Fruit fly (Drosophila melanogaster) whole organism, embryonic: ENCODE measurements around the gene CG14362.
A peak's percentile ranks its signal among the peaks of the same experiment; 100 is the strongest.

Experiments
- Abd-B ChIP-seq: fragments of 200-800 bp; sonication (Bioruptor generic); optimal IDR thresholded peaks from 2 replicates; lab custom pipeline; 2018; ENCODE audit warnings: missing biosample characterization, mild to moderate bottlenecking, missing genetic modification characterization, moderate library complexity
- BtbVII ChIP-seq: fragments of 200-800 bp; sonication (Bioruptor generic); optimal IDR thresholded peaks from 3 replicates; lab custom pipeline; 2017; ENCODE audit warnings: missing biosample characterization, mild to moderate bottlenecking, missing genetic modification characterization
- CG10209 ChIP-seq: fragments of 200-800 bp; sonication (Bioruptor generic); optimal IDR thresholded peaks from 3 replicates; lab custom pipeline; 2017; ENCODE audit warnings: missing biosample characterization, mild to moderate bottlenecking, missing genetic modification characterization, missing genetic modification reagents
- CG10321 ChIP-seq: fragments of 200-800 bp; sonication (Bioruptor generic); IDR thresholded peaks from 2 replicates; pipeline ENCODE4 v1.3.6; 2022; ENCODE audit warnings: missing biosample characterization, missing genetic modification characterization
- CG10979 ChIP-seq: fragments of 200-800 bp; sonication (Bioruptor generic); optimal IDR thresholded peaks from 2 replicates; lab custom pipeline; 2018; ENCODE audit warnings: missing biosample characterization, mild to moderate bottlenecking, missing genetic modification characterization, moderate library complexity
- CG12219 ChIP-seq: fragments of 200-800 bp; sonication (Bioruptor generic); optimal IDR thresholded peaks from 3 replicates; lab custom pipeline; 2018; ENCODE audit warnings: missing biosample characterization, mild to moderate bottlenecking, missing genetic modification characterization
- CG13894 ChIP-seq: fragments of 200-800 bp; sonication (Bioruptor generic); optimal IDR thresholded peaks from 3 replicates; lab custom pipeline; 2018; ENCODE audit warnings: missing biosample characterization, mild to moderate bottlenecking, missing genetic modification characterization, moderate library complexity
- CG14441 ChIP-seq: fragments of 200-800 bp; sonication (Bioruptor generic); IDR thresholded peaks from 2 replicates; pipeline ENCODE4 v1.3.6; 2022; ENCODE audit warnings: missing biosample characterization, missing genetic modification characterization
- CG14667 ChIP-seq: fragments of 200-800 bp; sonication (Bioruptor generic); IDR thresholded peaks from 2 replicates; pipeline ENCODE4 v1.3.6; 2022; ENCODE audit warnings: missing biosample characterization, missing genetic modification characterization
- CG1603 ChIP-seq: fragments of 200-800 bp; sonication (Bioruptor generic); optimal IDR thresholded peaks from 2 replicates; lab custom pipeline; 2019; ENCODE audit warnings: missing biosample characterization, mild to moderate bottlenecking, missing genetic modification characterization, moderate library complexity
- CG17328 ChIP-seq: fragments of 200-800 bp; sonication (Bioruptor generic); IDR thresholded peaks from 2 replicates; pipeline ENCODE4 v1.3.6; 2022; ENCODE audit warnings: missing biosample characterization, missing genetic modification characterization
- CG18599 ChIP-seq: fragments of 200-800 bp; sonication (Bioruptor generic); optimal IDR thresholded peaks from 3 replicates; lab custom pipeline; 2017; ENCODE audit warnings: missing biosample characterization, missing genetic modification characterization, mild to moderate bottlenecking, moderate library complexity, missing genetic modification reagents
- CG2875 ChIP-seq: fragments of 200-800 bp; sonication (Bioruptor generic); optimal IDR thresholded peaks from 2 replicates; lab custom pipeline; 2017; ENCODE audit warnings: missing biosample characterization, mild to moderate bottlenecking, missing genetic modification characterization, missing genetic modification reagents
- CG30020 ChIP-seq: fragments of 200-800 bp; optimal IDR thresholded peaks from 2 replicates; lab custom pipeline; 2019; ENCODE audit warnings: missing biosample characterization, mild to moderate bottlenecking, missing genetic modification characterization, moderate library complexity
- CG43689 ChIP-seq: fragments of 200-800 bp; sonication (Bioruptor generic); IDR thresholded peaks from 2 replicates; pipeline ENCODE4 v1.3.6; 2022; ENCODE audit warnings: missing biosample characterization, missing genetic modification characterization
- CG6254 ChIP-seq: fragments of 200-800 bp; sonication (Bioruptor generic); optimal IDR thresholded peaks from 3 replicates; lab custom pipeline; 2017; ENCODE audit warnings: mild to moderate bottlenecking, missing biosample characterization, missing genetic modification reagents, missing genetic modification characterization
- CG7372 ChIP-seq: fragments of 200-800 bp; sonication (Bioruptor generic); IDR thresholded peaks from 2 replicates; pipeline ENCODE4 v1.3.6; 2022; ENCODE audit warnings: missing biosample characterization, missing genetic modification characterization
- CG9727 ChIP-seq: fragments of 200-800 bp; sonication (Bioruptor generic); optimal IDR thresholded peaks from 3 replicates; lab custom pipeline; 2017; ENCODE audit warnings: missing biosample characterization, mild to moderate bottlenecking, missing genetic modification characterization
- Dbx ChIP-seq: fragments of 200-800 bp; sonication (Bioruptor generic); IDR thresholded peaks from 3 replicates; pipeline ENCODE4 v1.3.6; 2022; ENCODE audit warnings: missing biosample characterization, missing genetic modification characterization
- Hr51 ChIP-seq, 2 experiments: fragments of 200-800 bp; sonication (Bioruptor generic); optimal IDR thresholded peaks; 2 replicates in 1 of 2; 3 replicates in 1 of 2; lab custom pipeline; 2016 to 2018; ENCODE audit warnings: missing biosample characterization in 2 of 2, missing genetic modification characterization in 2 of 2, mild to moderate bottlenecking in 1 of 2, moderate library complexity in 1 of 2
- MESR4 ChIP-seq: fragments of 200-800 bp; sonication (Bioruptor generic); optimal IDR thresholded peaks from 2 replicates; lab custom pipeline; 2018; ENCODE audit warnings: missing biosample characterization, mild to moderate bottlenecking, missing genetic modification characterization, moderate library complexity
- Mrtf ChIP-seq: fragments of 200-800 bp; sonication (Bioruptor generic); IDR thresholded peaks from 3 replicates; pipeline ENCODE4 v1.3.6; 2022; ENCODE audit warnings: missing biosample characterization, missing genetic modification characterization
- Nf-YB ChIP-seq: fragments of 200-800 bp; sonication (Bioruptor generic); optimal IDR thresholded peaks from 3 replicates; lab custom pipeline; 2019; ENCODE audit warnings: missing biosample characterization, mild to moderate bottlenecking, missing genetic modification characterization, moderate library complexity
- PHDP ChIP-seq: fragments of 200-800 bp; sonication (Bioruptor generic); optimal IDR thresholded peaks from 3 replicates; lab custom pipeline; 2018; ENCODE audit warnings: missing biosample characterization, mild to moderate bottlenecking, missing genetic modification characterization, moderate library complexity
- Pdp1 ChIP-seq, 2 experiments: fragments of 200-800 bp; sonication (Bioruptor generic); optimal IDR thresholded peaks; 3 replicates each; lab custom pipeline; 2016; ENCODE audit warnings: missing biosample characterization in 2 of 2, missing genetic modification characterization in 2 of 2, mild to moderate bottlenecking in 1 of 2, moderate library complexity in 1 of 2
- Sry-β ChIP-seq: fragments of 200-800 bp; sonication (Bioruptor generic); optimal IDR thresholded peaks from 2 replicates; lab custom pipeline; 2018; ENCODE audit warnings: missing biosample characterization, mild to moderate bottlenecking, missing genetic modification characterization, moderate library complexity
- Trl ChIP-seq, 3 experiments: fragments of >200 bp in 2 of 3; fragments of 200-800 bp in 1 of 3; sonication (Bioruptor generic) in 1 of 3; optimal IDR thresholded peaks; 2 replicates in 1 of 3; 3 replicates in 2 of 3; lab custom pipeline; 2016 to 2017; ENCODE audit warnings: missing biosample characterization in 1 of 3, missing genetic modification characterization in 1 of 3
- ara ChIP-seq: fragments of 200-800 bp; sonication (Bioruptor generic); IDR thresholded peaks from 2 replicates; pipeline ENCODE4 v1.3.6; 2022; ENCODE audit warnings: missing biosample characterization, missing genetic modification characterization
- chm ChIP-seq: fragments of 200-800 bp; sonication (Bioruptor generic); IDR thresholded peaks from 2 replicates; pipeline ENCODE4 v1.3.6; 2022; ENCODE audit warnings: missing biosample characterization, missing genetic modification characterization
- ci ChIP-seq: fragments of 200-800 bp; sonication (Bioruptor generic); IDR thresholded peaks from 3 replicates; pipeline ENCODE4 v1.3.6; 2022; ENCODE audit warnings: missing biosample characterization, missing genetic modification characterization
- dmrt99B ChIP-seq: fragments of 200-800 bp; sonication (Bioruptor generic); optimal IDR thresholded peaks from 2 replicates; lab custom pipeline; 2018; ENCODE audit warnings: missing biosample characterization, mild to moderate bottlenecking, missing genetic modification characterization, moderate library complexity
- eve ChIP-seq, 2 experiments: fragments of >200 bp; optimal IDR thresholded peaks; 2 replicates each; lab custom pipeline; 2017; ENCODE audit warnings: missing biosample characterization in 2 of 2, missing genetic modification characterization in 2 of 2
- fd96Cb ChIP-seq: fragments of 200-800 bp; sonication (Bioruptor generic); optimal IDR thresholded peaks from 2 replicates; lab custom pipeline; 2018; ENCODE audit warnings: missing biosample characterization, mild to moderate bottlenecking, missing genetic modification characterization, moderate library complexity
- kah ChIP-seq: fragments of 200-800 bp; sonication (Bioruptor generic); optimal IDR thresholded peaks from 2 replicates; lab custom pipeline; 2018; ENCODE audit warnings: missing biosample characterization, mild to moderate bottlenecking, missing genetic modification characterization
- kay ChIP-seq: fragments of 200-800 bp; sonication (Bioruptor generic); optimal IDR thresholded peaks from 2 replicates; lab custom pipeline; 2016; ENCODE audit warnings: missing biosample characterization, missing genetic modification characterization
- kni ChIP-seq: fragments of 200-800 bp; sonication (Bioruptor generic); optimal IDR thresholded peaks from 3 replicates; lab custom pipeline; 2017; ENCODE audit warnings: mild to moderate bottlenecking, missing biosample characterization, missing genetic modification reagents, missing genetic modification characterization
- lab ChIP-seq: fragments of 200-800 bp; sonication (Bioruptor generic); optimal IDR thresholded peaks from 3 replicates; lab custom pipeline; 2017; ENCODE audit warnings: missing biosample characterization, missing genetic modification characterization, mild to moderate bottlenecking, moderate library complexity, missing genetic modification reagents
- lola ChIP-seq, 3 experiments: fragments of >200 bp in 2 of 3; fragments of 200-800 bp in 1 of 3; sonication (Bioruptor generic) in 1 of 3; optimal IDR thresholded peaks; 2 replicates each; lab custom pipeline; 2017 to 2019; ENCODE audit warnings: missing biosample characterization in 3 of 3, missing genetic modification characterization in 3 of 3, mild to moderate bottlenecking in 1 of 3, moderate library complexity in 1 of 3
- pnt ChIP-seq: fragments of 200-800 bp; sonication (Bioruptor generic); optimal IDR thresholded peaks from 3 replicates; lab custom pipeline; 2016; ENCODE audit warnings: missing biosample characterization, missing genetic modification characterization
- prd ChIP-seq, 3 experiments: fragments of >200 bp in 2 of 3; fragments of 200-800 bp in 1 of 3; sonication (Bioruptor generic) in 1 of 3; optimal IDR thresholded peaks in 2 of 3; IDR thresholded peaks in 1 of 3; 2 replicates in 2 of 3; 3 replicates in 1 of 3; pipeline versions ENCODE4 v1.3.6 to Lab custom; 2017 to 2022; ENCODE audit warnings: missing biosample characterization in 1 of 3, missing genetic modification characterization in 1 of 3
- row ChIP-seq: fragments of 200-800 bp; sonication (Bioruptor generic); IDR thresholded peaks from 3 replicates; pipeline ENCODE4 v1.3.6; 2022; ENCODE audit warnings: missing biosample characterization, missing genetic modification characterization
- sisA ChIP-seq: fragments of 200-800 bp; sonication (Bioruptor generic); IDR thresholded peaks from 2 replicates; pipeline ENCODE4 v1.3.6; 2022; ENCODE audit warnings: missing biosample characterization, missing genetic modification characterization
- wdn ChIP-seq: fragments of 200-800 bp; sonication (Bioruptor generic); IDR thresholded peaks from 2 replicates; pipeline ENCODE4 v1.3.6; 2022; ENCODE audit warnings: missing biosample characterization, missing genetic modification characterization
- zf30C ChIP-seq: fragments of 200-800 bp; sonication (Bioruptor generic); optimal IDR thresholded peaks from 3 replicates; lab custom pipeline; 2018; ENCODE audit warnings: missing biosample characterization, mild to moderate bottlenecking, missing genetic modification characterization

The CG14362 gene

dm6 chr3R:13819037-13819436 is 36.2 kb downstream of the CG14362 start (continued):
- TF ChIP-seq lola (GFP tag; optimal IDR thresholded peaks at IDR 0.05; lab: Kevin White, UChicago): no peak
- no peak for TF ChIP-seq wdn (GFP tag; lab: Robert Waterston, UW)
- peak; percentile 55 for TF ChIP-seq lab

dm6 chr3R:13817480-13818305 is 37.6 kb downstream of the CG14362 start:
- TF ChIP-seq CG1603 (peak; percentile 76), CG10979 (tag; lab: Kevin White, UChicago) (peak; percentile 82), Pdp1 (GFP tag; optimal IDR thresholded peaks at IDR 0.05; lab: Kevin White, UChicago) (peak; percentile 40 to 47), CG9727 (GFP tag; lab: Kevin White, UChicago) (peak; percentile 25), BtbVII (no peak), CG12219 (GFP tag; lab: Kevin White, UChicago) (peak; percentile 17), pnt (GFP tag; lab: Kevin White, UChicago) (peak; percentile 56), kah (peak; percentile 9), CG10209 (peak; percentile 67), zf30C (GFP tag; lab: Kevin White, UChicago) (peak; percentile 23), Hr51 (GFP tag; optimal IDR thresholded peaks at IDR 0.05; lab: Kevin White, UChicago) (peak in 1 of 2 experiments; percentile 73), PHDP (tag; lab: Kevin White, UChicago) (peak; percentile 61), prd (optimal IDR thresholded peaks at IDR 0.05; lab: Kevin White, UChicago) (no peak), prd (GFP tag; IDR thresholded peaks at IDR 0.05; lab: Robert Waterston, UW) (peak; percentile 65; the same call in 2 of the 3 replicates), ara (peak; percentile 27; the same call in 1 of the 2 replicates), sisA (peak; percentile 72), CG17328 (GFP tag; lab: Robert Waterston, UW) (peak; percentile 31), Sry-β (GFP tag; lab: Kevin White, UChicago) (peak; percentile 26), eve (GFP tag; optimal IDR thresholded peaks at IDR 0.05; lab: Kevin White, UChicago) (peak in 1 of 2 experiments; percentile 83), row (GFP tag; lab: Robert Waterston, UW) (peak; percentile 58), CG10321 (no peak), chm (GFP tag; lab: Robert Waterston, UW) (peak; percentile 58; the same call in 1 of the 2 replicates), dmrt99B (tag; lab: Kevin White, UChicago) (peak; percentile 88), Dbx (GFP tag; lab: Robert Waterston, UW) (no peak), CG13894 (no peak), CG30020 (tag; lab: Kevin White, UChicago) (peak; percentile 40), Nf-YB (peak; percentile 30), CG14441 (GFP tag; lab: Robert Waterston, UW) (peak; percentile 16), ci (GFP tag; lab: Robert Waterston, UW) (peak; percentile 62), Trl (optimal IDR thresholded peaks at IDR 0.05; lab: Kevin White, UChicago) (no peak), Trl (GFP tag; optimal IDR thresholded peaks at IDR 0.05; lab: Kevin White, UChicago) (peak; percentile 8), CG7372 (peak; percentile 27; the same call in 1 of the 2 replicates), Mrtf (0 out of 3 replicates have a peak, but pooled peaks have one; percentile 22), CG14667 (GFP tag; lab: Robert Waterston, UW) (peak; percentile 42; the same call in 1 of the 2 replicates), fd96Cb (tag; lab: Kevin White, UChicago) (peak; percentile 77), kni (GFP tag; lab: Kevin White, UChicago) (peak; percentile 96), CG18599 (GFP tag; lab: Kevin White, UChicago) (peak; percentile 23), CG2875 (GFP tag; lab: Kevin White, UChicago) (peak; percentile 63), CG43689 (GFP tag; lab: Robert Waterston, UW) (0 out of 2 replicates have a peak, but pooled peaks have one; percentile 28), CG6254 (GFP tag; lab: Kevin White, UChicago) (peak; percentile 42), Abd-B (GFP tag; lab: Kevin White, UChicago) (peak; percentile 53), kay (GFP tag; lab: Kevin White, UChicago) (peak; percentile 50), MESR4 (GFP tag; lab: Kevin White, UChicago) (no peak)
